Worm (Caenorhabditis elegans): ENCODE measurements around the gene E02C12.12.
A peak's percentile ranks its signal among the peaks of the same experiment; 100 is the strongest.

The E02C12.12 gene

DNA sequence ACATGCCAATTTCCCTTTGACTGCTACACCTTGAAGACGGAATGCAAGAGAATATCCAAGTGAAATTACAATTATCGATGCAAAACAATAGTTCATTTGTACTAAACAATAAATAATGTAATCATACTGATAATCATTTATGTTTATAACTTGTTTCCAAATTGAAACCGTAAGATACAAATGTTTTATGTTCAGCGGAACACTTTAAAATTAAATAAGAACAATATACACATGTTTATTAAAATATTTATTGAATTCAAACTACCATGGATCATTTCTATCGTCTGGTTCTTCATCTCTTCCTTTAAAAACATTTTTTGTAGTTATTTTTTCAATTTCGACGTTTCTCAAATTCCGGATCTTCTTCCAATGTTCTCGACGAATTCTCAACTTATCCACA, 26.7 kb downstream of the E02C12.12 start, which contains the start of gene ttr-40:
ttr-40 (minus strand) TSS at position 101 of the 400 bp plus-strand sequence.
- TF ChIP-seq nhr-2 (tag; optimal IDR thresholded peaks at IDR 0.05) (no peak), ceh-39 (tag; optimal IDR thresholded peaks at IDR 0.05) (no peak), bed-3 (GFP tag; optimal IDR thresholded peaks at IDR 0.05) (no peak), drap-1 (GFP tag; optimal IDR thresholded peaks at IDR 0.05) (no peak), zip-8 (tag; optimal IDR thresholded peaks at IDR 0.05) (no peak), tbx-8 (GFP tag; optimal IDR thresholded peaks at IDR 0.05) (no peak), unc-62 (GFP tag; optimal IDR thresholded peaks at IDR 0.05) (no peak), unc-39 (tag; optimal IDR thresholded peaks at IDR 0.05) (no peak), nhr-28 (tag; optimal IDR thresholded peaks at IDR 0.05) (no peak), hlh-1 (tag; optimal IDR thresholded peaks at IDR 0.05) (no peak), ceh-43 (GFP tag; optimal IDR thresholded peaks at IDR 0.05) (no peak), elt-3 (tag; optimal IDR thresholded peaks at IDR 0.05) (no peak), cnd-1 (tag; optimal IDR thresholded peaks at IDR 0.05) (no peak), ham-2 (GFP tag; optimal IDR thresholded peaks at IDR 0.05) (no peak), nhr-12 (tag; optimal IDR thresholded peaks at IDR 0.05) (no peak), sem-2 (GFP tag; optimal IDR thresholded peaks at IDR 0.05) (no peak), ceh-83 (GFP tag; optimal IDR thresholded peaks at IDR 0.05) (no peak), nhr-237 (tag; optimal IDR thresholded peaks at IDR 0.05) (no peak), mep-1 (tag; optimal IDR thresholded peaks at IDR 0.05) (no peak), ces-1 (GFP tag; optimal IDR thresholded peaks at IDR 0.05) (no peak)

DNA sequence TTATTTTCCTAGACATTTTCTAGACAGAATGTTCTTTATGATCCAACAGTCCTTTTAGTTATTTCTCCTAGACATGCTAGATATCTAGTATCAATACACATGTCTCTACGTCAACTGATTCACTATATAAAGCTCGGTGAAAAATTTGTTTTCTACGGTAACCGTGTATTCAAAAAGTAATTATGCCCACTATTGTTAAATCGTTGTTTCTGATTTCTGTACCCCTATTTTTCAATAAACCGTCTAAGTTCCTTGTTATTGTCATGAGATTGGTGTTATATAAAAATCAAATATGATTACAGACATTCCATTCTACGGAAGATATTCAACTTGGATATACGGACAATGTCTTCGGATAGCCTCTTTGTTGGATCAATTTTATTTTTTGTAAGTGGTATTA, 29.2 kb downstream of the E02C12.12 start, which contains the start of gene srx-46:
srx-46 (plus strand) TSS at position 301 of the 400 bp plus-strand sequence.
- TF ChIP-seq sptf-1 (tag; optimal IDR thresholded peaks at IDR 0.05) = no peak
- no peak for TF ChIP-seq M03D4.4 (tag; optimal IDR thresholded peaks at IDR 0.05)
- no peak for TF ChIP-seq lin-13 (tag; optimal IDR thresholded peaks at IDR 0.05)
- no peak for TF ChIP-seq blmp-1 (tag; optimal IDR thresholded peaks at IDR 0.05)
- TF ChIP-seq mep-1 (tag; optimal IDR thresholded peaks at IDR 0.05) = no peak
- no peak for TF ChIP-seq ceh-43 (GFP tag; optimal IDR thresholded peaks at IDR 0.05)
- TF ChIP-seq nhr-12 (tag; optimal IDR thresholded peaks at IDR 0.05) = no peak
- no peak for TF ChIP-seq sem-2 (GFP tag; optimal IDR thresholded peaks at IDR 0.05)
- TF ChIP-seq unc-120 (tag; optimal IDR thresholded peaks at IDR 0.05; ENCODE audit: poor library complexity, severe bottlenecking) = no peak
- no peak for TF ChIP-seq lin-32 (GFP tag; optimal IDR thresholded peaks at IDR 0.05)
- TF ChIP-seq ham-2 (GFP tag; optimal IDR thresholded peaks at IDR 0.05) = no peak
- TF ChIP-seq unc-39 (tag; optimal IDR thresholded peaks at IDR 0.05) = no peak
- no peak for TF ChIP-seq cnd-1 (tag; optimal IDR thresholded peaks at IDR 0.05)
- TF ChIP-seq ces-1 (GFP tag; optimal IDR thresholded peaks at IDR 0.05) = no peak
- TF ChIP-seq tbx-8 (GFP tag; optimal IDR thresholded peaks at IDR 0.05) = no peak
- TF ChIP-seq ceh-83 (GFP tag; optimal IDR thresholded peaks at IDR 0.05) = no peak
- no peak for TF ChIP-seq pha-4 (tag; optimal IDR thresholded peaks at IDR 0.05)
- no peak for TF ChIP-seq lsy-2 (tag; optimal IDR thresholded peaks at IDR 0.05)
- TF ChIP-seq nhr-28 (tag; optimal IDR thresholded peaks at IDR 0.05) = no peak

DNA sequence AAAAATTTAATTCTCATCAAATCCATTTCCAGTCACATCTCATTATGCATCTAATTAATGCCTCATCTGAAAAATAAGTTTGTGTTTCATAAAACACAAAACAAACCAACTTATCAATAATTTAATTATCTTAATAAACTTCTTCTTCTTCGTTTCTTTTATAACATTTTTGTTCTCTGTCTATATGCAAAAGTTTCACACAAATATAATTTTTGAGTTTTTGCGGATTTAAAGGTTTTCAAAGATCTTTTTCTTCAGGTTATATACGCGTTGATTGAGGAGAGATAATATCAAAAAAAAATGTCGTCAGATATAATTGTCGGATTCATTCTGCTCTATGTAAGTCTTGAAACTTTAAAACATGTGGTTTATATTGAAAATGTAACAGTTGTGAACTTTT, 32.4 kb downstream of the E02C12.12 start, which contains the start of gene srx-47:
srx-47 (plus strand) TSS at position 301 of the 400 bp plus-strand sequence.
- TF ChIP-seq elt-1 (tag; optimal IDR thresholded peaks at IDR 0.05; ENCODE audit: borderline replicate concordance, insufficient read depth) = no peak
- no peak for TF ChIP-seq nhr-76 (tag; optimal IDR thresholded peaks at IDR 0.05)
- TF ChIP-seq snpc-4 (tag; optimal IDR thresholded peaks at IDR 0.05) = no peak
- TF ChIP-seq pha-4 (tag; optimal IDR thresholded peaks at IDR 0.05) = no peak

DNA sequence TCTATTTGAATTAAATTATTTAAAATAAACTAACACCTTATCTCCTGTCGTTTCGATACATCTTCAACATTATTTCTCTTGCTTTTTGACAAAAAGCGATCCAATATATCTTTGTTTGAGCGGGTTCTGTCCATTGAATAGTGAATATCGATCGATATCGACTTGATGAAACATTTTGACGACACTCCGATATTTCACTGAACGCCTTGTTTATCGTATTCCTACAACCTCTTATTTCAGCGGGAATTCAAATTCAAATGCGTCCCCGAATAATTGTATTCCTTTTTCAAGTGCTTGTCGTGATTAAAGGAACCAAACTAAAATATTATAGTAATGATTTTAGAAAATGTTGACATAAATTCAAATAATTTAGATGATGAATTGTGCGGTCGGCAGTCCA, 35.3 kb downstream of the E02C12.12 start, which contains the start of the genes K07B1.7 and try-5:
K07B1.7 (minus strand) TSS at position 159 of the 400 bp plus-strand sequence.
try-5 (plus strand) TSS at position 241 of the 400 bp plus-strand sequence.
- TF ChIP-seq nhr-12 (tag; optimal IDR thresholded peaks at IDR 0.05) (no peak), ceh-43 (GFP tag; optimal IDR thresholded peaks at IDR 0.05) (no peak), unc-62 (GFP tag; optimal IDR thresholded peaks at IDR 0.05) (no peak), ztf-11 (tag; optimal IDR thresholded peaks at IDR 0.05) (no peak), sem-2 (GFP tag; optimal IDR thresholded peaks at IDR 0.05) (no peak), tbx-8 (GFP tag; optimal IDR thresholded peaks at IDR 0.05) (no peak), hlh-1 (tag; optimal IDR thresholded peaks at IDR 0.05) (no peak), blmp-1 (tag; optimal IDR thresholded peaks at IDR 0.05) (no peak), nhr-76 (tag; optimal IDR thresholded peaks at IDR 0.05) (no peak), elt-3 (tag; optimal IDR thresholded peaks at IDR 0.05) (no peak), zip-8 (tag; optimal IDR thresholded peaks at IDR 0.05) (no peak), snpc-4 (tag; optimal IDR thresholded peaks at IDR 0.05) (no peak), ces-1 (GFP tag; optimal IDR thresholded peaks at IDR 0.05) (peak; percentile 83), unc-120 (tag; optimal IDR thresholded peaks at IDR 0.05; ENCODE audit: poor library complexity, severe bottlenecking) (no peak), mab-5 (tag; optimal IDR thresholded peaks at IDR 0.05) (no peak), elt-1 (tag; optimal IDR thresholded peaks at IDR 0.05; ENCODE audit: borderline replicate concordance, insufficient read depth) (no peak), M03D4.4 (tag; optimal IDR thresholded peaks at IDR 0.05) (no peak), mep-1 (tag; optimal IDR thresholded peaks at IDR 0.05) (peak; percentile 65), nhr-237 (tag; optimal IDR thresholded peaks at IDR 0.05) (peak; percentile 48), ham-2 (GFP tag; optimal IDR thresholded peaks at IDR 0.05) (no peak), nhr-28 (tag; optimal IDR thresholded peaks at IDR 0.05) (no peak), ceh-83 (GFP tag; optimal IDR thresholded peaks at IDR 0.05) (no peak), lin-13 (tag; optimal IDR thresholded peaks at IDR 0.05) (peak; percentile 2), flh-1 (GFP tag; optimal IDR thresholded peaks at IDR 0.05) (no peak), pha-4 (tag; optimal IDR thresholded peaks at IDR 0.05) (peak; percentile 45), unc-39 (tag; optimal IDR thresholded peaks at IDR 0.05) (no peak), mls-2 (tag; optimal IDR thresholded peaks at IDR 0.05) (no peak), sptf-1 (tag; optimal IDR thresholded peaks at IDR 0.05) (no peak), nhr-2 (tag; optimal IDR thresholded peaks at IDR 0.05) (no peak), lin-32 (GFP tag; optimal IDR thresholded peaks at IDR 0.05) (no peak), bed-3 (GFP tag; optimal IDR thresholded peaks at IDR 0.05) (no peak), ceh-39 (tag; optimal IDR thresholded peaks at IDR 0.05) (peak; percentile 91), lsy-2 (tag; optimal IDR thresholded peaks at IDR 0.05) (peak; percentile 75), drap-1 (GFP tag; optimal IDR thresholded peaks at IDR 0.05) (no peak), cnd-1 (tag; optimal IDR thresholded peaks at IDR 0.05) (no peak)

All from whole organism, mixed stage, embryonic.